Worm (Caenorhabditis elegans) whole organism, L4 larva: ENCODE data around the gene inft-2.

Source experiments
- F44E2.7 ChIP-seq: fragments of 200-800 bp; sonication (Bioruptor generic); IDR thresholded peaks from 2 replicates; pipeline ENCODE4 v2.1.2; 2022; ENCODE audit warnings: missing genetic modification characterization, missing compliant biosample characterization
- F49E8.2 ChIP-seq: sonication (generic microtip); optimal IDR thresholded peaks from 2 replicates; lab custom pipeline; 2016; ENCODE audit warnings: missing compliant biosample characterization, mild to moderate bottlenecking, missing genetic modification characterization, borderline replicate concordance
- aha-1 ChIP-seq: fragments of 150-350 bp; peaks from one replicate; lab custom pipeline; 2014; ENCODE audit warnings: missing biosample characterization, missing genetic modification characterization
- ceh-82 ChIP-seq: sonication (generic microtip); optimal IDR thresholded peaks from 2 replicates; lab custom pipeline; 2017; ENCODE audit warnings: missing biosample characterization, missing genetic modification characterization
- cey-2 ChIP-seq: sonication (generic microtip); optimal IDR thresholded peaks from 3 replicates; lab custom pipeline; 2017; ENCODE audit warnings: missing genetic modification characterization, mild to moderate bottlenecking, missing compliant biosample characterization, antibody characterized with exemption, borderline replicate concordance; ENCODE audit not compliant: insufficient read depth
- mdl-1 ChIP-seq, 2 experiments: fragments of 150-350 bp in 1 of 2; sonication (generic microtip) in 1 of 2; optimal IDR thresholded peaks; 2 replicates each; lab custom pipeline; 2014 to 2017; ENCODE audit warnings: missing biosample characterization in 2 of 2, missing genetic modification characterization in 2 of 2
- mxl-3 ChIP-seq: fragments of 200-800 bp; sonication (Bioruptor generic); optimal IDR thresholded peaks from 2 replicates; lab custom pipeline; 2018; ENCODE audit warnings: mild to moderate bottlenecking, missing genetic modification characterization, missing compliant biosample characterization
- nhr-25 ChIP-seq: sonication (generic microtip); optimal IDR thresholded peaks from 2 replicates; lab custom pipeline; 2017; ENCODE audit warnings: missing genetic modification characterization, mild to moderate bottlenecking, missing compliant biosample characterization, antibody characterized with exemption, moderate library complexity, borderline replicate concordance; ENCODE audit not compliant: insufficient read depth
- pqm-1 ChIP-seq: sonication (generic microtip); optimal IDR thresholded peaks from 2 replicates; lab custom pipeline; 2017; ENCODE audit warnings: missing biosample characterization, missing genetic modification characterization
- set-16 ChIP-seq: fragments of 200-800 bp; sonication (Bioruptor generic); IDR thresholded peaks from 2 replicates; pipeline ENCODE4 v1.3.6; 2022; ENCODE audit warnings: missing genetic modification reagents, missing genetic modification characterization, missing compliant biosample characterization
- skn-1 ChIP-seq: fragments of 150-350 bp; optimal IDR thresholded peaks from 2 replicates; lab custom pipeline; 2014; ENCODE audit warnings: missing biosample characterization, missing genetic modification characterization
- unc-62 ChIP-seq, 3 experiments: fragments of 150-350 bp in 1 of 3; sonication (generic microtip); optimal IDR thresholded peaks in 2 of 3; peaks in 1 of 3; 1 replicate in 1 of 3; 2 replicates in 2 of 3; lab custom pipeline; 2014 to 2017; ENCODE audit warnings: missing biosample characterization in 3 of 3, missing genetic modification characterization in 3 of 3, missing genetic modification reagents in 3 of 3, missing genotype in 1 of 3
- zfp-2 ChIP-seq: sonication (generic microtip); optimal IDR thresholded peaks from 2 replicates; lab custom pipeline; 2016; ENCODE audit warnings: mild to moderate bottlenecking, missing genetic modification characterization, missing compliant biosample characterization

- no peak for TF ChIP-seq mxl-3 (GFP tag; lab: Kevin White, UChicago)
- peak in 1 of 2 experiments; percentile 25 for TF ChIP-seq unc-62 (GFP tag; optimal IDR thresholded peaks at IDR 0.05 in 1 of 2; lab: Kevin White, UChicago)
- no peak for TF ChIP-seq unc-62 (tag; optimal IDR thresholded peaks at IDR 0.05; lab: Kevin White, UChicago)
- TF ChIP-seq nhr-25, result no peak
- TF ChIP-seq ceh-82 (tag; lab: Kevin White, UChicago), result no peak
- no peak for TF ChIP-seq mdl-1 (tag; optimal IDR thresholded peaks at IDR 0.05; lab: Kevin White, UChicago)
- no peak for TF ChIP-seq cey-2
- no peak for TF ChIP-seq aha-1 (tag; lab: Kevin White, UChicago)
- TF ChIP-seq skn-1 (tag; lab: Kevin White, UChicago), result no peak
- TF ChIP-seq zfp-2 (tag; lab: Kevin White, UChicago), result no peak
- no peak for TF ChIP-seq set-16 (GFP tag; lab: Robert Waterston, UW)
- TF ChIP-seq pqm-1 (tag; lab: Kevin White, UChicago), result no peak
- no peak for TF ChIP-seq F49E8.2 (tag; lab: Kevin White, UChicago)
- no peak for TF ChIP-seq F44E2.7 (GFP tag; lab: Robert Waterston, UW)
Observed at ce11 chrV:12961085-12961560, 41.0 kb upstream of the inft-2 start, which contains the start of gene mpst-7.
